Worm (Caenorhabditis elegans): ENCODE results near the gene mel-32.
A peak's percentile ranks its signal among the peaks of the same experiment; 100 is the strongest.

Gene mel-32

DNA sequence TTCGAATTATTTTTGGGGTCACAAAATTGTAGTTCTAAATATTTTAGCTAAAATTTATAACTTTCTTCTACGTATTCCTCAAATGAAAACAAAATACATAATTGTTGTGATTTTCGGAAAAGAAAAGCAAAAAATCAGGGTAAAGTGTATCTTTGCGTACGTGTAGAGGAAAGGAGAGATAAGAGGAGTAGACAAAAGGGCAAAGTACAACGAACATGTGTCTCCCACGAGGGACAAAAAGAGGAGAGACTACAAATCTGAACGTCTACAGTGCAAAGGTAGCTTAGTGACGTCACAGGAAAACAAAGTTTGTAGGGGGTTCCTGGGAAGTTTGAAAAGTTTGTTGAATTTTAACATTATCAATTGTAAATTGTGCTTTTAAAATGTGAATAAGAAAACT lies 4.7 kb upstream of the mel-32 start (continued):
- no peak for TF ChIP-seq sup-37 (GFP tag; optimal IDR thresholded peaks at IDR 0.05)
- peak; percentile 62 for TF ChIP-seq ztf-4 (tag; optimal IDR thresholded peaks at IDR 0.05)
- no peak for TF ChIP-seq egl-27 (tag; optimal IDR thresholded peaks at IDR 0.05)
- peak; percentile 13 to 49 for TF ChIP-seq lin-35 (GFP tag; optimal IDR thresholded peaks at IDR 0.05)
- no peak for TF ChIP-seq fos-1 (tag; optimal IDR thresholded peaks at IDR 0.05)
- peak; percentile 78 for TF ChIP-seq nhr-85 (tag)
- TF ChIP-seq hlh-4 (tag; optimal IDR thresholded peaks at IDR 0.05), result no peak
- TF ChIP-seq nhr-84 (tag; optimal IDR thresholded peaks at IDR 0.05), result no peak
- no peak for TF ChIP-seq lir-3 (tag; optimal IDR thresholded peaks at IDR 0.05; ENCODE audit: poor library complexity)
- TF ChIP-seq unc-130 (tag; optimal IDR thresholded peaks at IDR 0.05), result no peak
- no peak for TF ChIP-seq nhr-47 (tag; optimal IDR thresholded peaks at IDR 0.05)
- TF ChIP-seq aha-1 (tag; optimal IDR thresholded peaks at IDR 0.05), result no peak
- TF ChIP-seq elt-2 (tag; optimal IDR thresholded peaks at IDR 0.05), result peak; percentile 63
- TF ChIP-seq vab-15 (tag; optimal IDR thresholded peaks at IDR 0.05), result no peak
- TF ChIP-seq pax-3 (tag; optimal IDR thresholded peaks at IDR 0.05), result no peak
- TF ChIP-seq C04F5.9 (tag; optimal IDR thresholded peaks at IDR 0.05), result no peak
- TF ChIP-seq nhr-11 (tag; optimal IDR thresholded peaks at IDR 0.05), result peak; percentile 34
- TF ChIP-seq jun-1 (tag; optimal IDR thresholded peaks at IDR 0.05), result no peak
- TF ChIP-seq unc-30 (tag; optimal IDR thresholded peaks at IDR 0.05), result no peak
- no peak for TF ChIP-seq fkh-8 (tag; optimal IDR thresholded peaks at IDR 0.05)
- TF ChIP-seq dsc-1 (tag; optimal IDR thresholded peaks at IDR 0.05), result no peak
- no peak for TF ChIP-seq nhr-12 (tag; optimal IDR thresholded peaks at IDR 0.05)
- TF ChIP-seq sptf-1 (tag; optimal IDR thresholded peaks at IDR 0.05), result no peak
- no peak for TF ChIP-seq mab-9 (GFP tag; IDR thresholded peaks at IDR 0.05)
- TF ChIP-seq nhr-71 (tag; optimal IDR thresholded peaks at IDR 0.05), result peak; percentile 67
- no peak for TF ChIP-seq ama-1 (optimal IDR thresholded peaks at IDR 0.05)
- TF ChIP-seq blmp-1 (tag; optimal IDR thresholded peaks at IDR 0.05), result peak; percentile 69
- no peak for TF ChIP-seq ces-1 (GFP tag; optimal IDR thresholded peaks at IDR 0.05)
- TF ChIP-seq ets-5 (GFP tag; IDR thresholded peaks at IDR 0.05), result no peak
- no peak for TF ChIP-seq fkh-10 (GFP tag; optimal IDR thresholded peaks at IDR 0.05)
- no peak for TF ChIP-seq nhr-76 (tag; optimal IDR thresholded peaks at IDR 0.05)
- no peak for TF ChIP-seq pqm-1 (tag; optimal IDR thresholded peaks at IDR 0.05)
- TF ChIP-seq skn-1 (tag; optimal IDR thresholded peaks at IDR 0.05), result no peak
- TF ChIP-seq isw-1 (GFP tag; IDR thresholded peaks at IDR 0.05), result no peak
- no peak for TF ChIP-seq nhr-28 (tag; optimal IDR thresholded peaks at IDR 0.05)
- peak; percentile 16 for TF ChIP-seq C16A3.4 (tag; optimal IDR thresholded peaks at IDR 0.05)
- TF ChIP-seq unc-86 (tag; optimal IDR thresholded peaks at IDR 0.05), result no peak
- TF ChIP-seq nhr-20 (tag; optimal IDR thresholded peaks at IDR 0.05), result peak; percentile 77
- TF ChIP-seq swsn-7 (tag; optimal IDR thresholded peaks at IDR 0.05), result no peak
- TF ChIP-seq hlh-17 (GFP tag; optimal IDR thresholded peaks at IDR 0.05; ENCODE audit: borderline replicate concordance), result no peak
- TF ChIP-seq pag-3 (tag; optimal IDR thresholded peaks at IDR 0.05; ENCODE audit: borderline replicate concordance, insufficient read depth), result no peak
- no peak for TF ChIP-seq snpc-4 (tag; optimal IDR thresholded peaks at IDR 0.05)
- TF ChIP-seq ceh-90 (tag; optimal IDR thresholded peaks at IDR 0.05), result no peak
- TF ChIP-seq unc-62 (GFP tag; optimal IDR thresholded peaks at IDR 0.05), result no peak
- no peak for TF ChIP-seq grh-1 (GFP tag; IDR thresholded peaks at IDR 0.05)
- no peak for TF ChIP-seq xbp-1 (tag; optimal IDR thresholded peaks at IDR 0.05)
- no peak for TF ChIP-seq irx-1 (tag; optimal IDR thresholded peaks at IDR 0.05)
- no peak for TF ChIP-seq efl-3 (GFP tag; optimal IDR thresholded peaks at IDR 0.05)
- no peak for TF ChIP-seq ceh-63 (GFP tag; optimal IDR thresholded peaks at IDR 0.05)
- TF ChIP-seq ceh-88 (GFP tag; IDR thresholded peaks at IDR 0.05), result no peak
- peak; percentile 68 for TF ChIP-seq snu-23 (GFP tag; optimal IDR thresholded peaks at IDR 0.05)
- TF ChIP-seq zag-1 (tag; optimal IDR thresholded peaks at IDR 0.05), result no peak
- TF ChIP-seq nhr-90 (tag; optimal IDR thresholded peaks at IDR 0.05; ENCODE audit: poor library complexity), result peak; percentile 45
- no peak for TF ChIP-seq fkh-4 (tag; optimal IDR thresholded peaks at IDR 0.05; ENCODE audit: borderline replicate concordance)
- TF ChIP-seq zip-4 (GFP tag; optimal IDR thresholded peaks at IDR 0.05), result no peak

Data from whole organism, L1 larva.